Worm (Caenorhabditis elegans) whole organism, L3 larva: ENCODE measurements around the gene F43E2.1.

Experiments used
- ceh-16 ChIP-seq: sonication (generic microtip); optimal IDR thresholded peaks from 2 replicates; lab custom pipeline; 2017; ENCODE audit warnings: missing biosample characterization, missing genetic modification characterization
- elt-3 ChIP-seq, 3 experiments: fragments of 150-350 bp in 1 of 3; sonication (generic microtip) in 2 of 3; optimal IDR thresholded peaks; 2 replicates in 2 of 3; 4 replicates in 1 of 3; lab custom pipeline; 2014 to 2017; ENCODE audit warnings: missing biosample characterization in 3 of 3, missing genetic modification characterization in 3 of 3
- mdl-1 ChIP-seq: fragments of 150-350 bp; optimal IDR thresholded peaks from 2 replicates; lab custom pipeline; 2014; ENCODE audit warnings: missing biosample characterization, missing genetic modification characterization
- nfya-1 ChIP-seq: sonication (generic microtip); optimal IDR thresholded peaks from 2 replicates; lab custom pipeline; 2017; ENCODE audit warnings: missing genetic modification characterization, mild to moderate bottlenecking, missing compliant biosample characterization, antibody characterized with exemption, moderate library complexity; ENCODE audit not compliant: insufficient read depth
- nhr-11 ChIP-seq: fragments of 150-350 bp; optimal IDR thresholded peaks from 2 replicates; lab custom pipeline; 2014; ENCODE audit warnings: missing biosample characterization, missing genetic modification characterization
- nhr-25 ChIP-seq: sonication (generic microtip); optimal IDR thresholded peaks from 2 replicates; lab custom pipeline; 2017; ENCODE audit warnings: missing biosample characterization, missing genetic modification characterization
- nhr-76 ChIP-seq: fragments of 150-350 bp; sonication (generic microtip); optimal IDR thresholded peaks from 5 replicates; lab custom pipeline; 2014; ENCODE audit warnings: missing biosample characterization, missing genetic modification characterization
- nhr-77 ChIP-seq: fragments of 150-350 bp; optimal IDR thresholded peaks from 2 replicates; lab custom pipeline; 2014; ENCODE audit warnings: missing biosample characterization, missing genetic modification characterization
- pha-4 ChIP-seq: fragments of 150-350 bp; optimal IDR thresholded peaks from 2 replicates; lab custom pipeline; 2014; ENCODE audit warnings: missing biosample characterization, missing genetic modification reagents, missing genetic modification characterization

DNA sequence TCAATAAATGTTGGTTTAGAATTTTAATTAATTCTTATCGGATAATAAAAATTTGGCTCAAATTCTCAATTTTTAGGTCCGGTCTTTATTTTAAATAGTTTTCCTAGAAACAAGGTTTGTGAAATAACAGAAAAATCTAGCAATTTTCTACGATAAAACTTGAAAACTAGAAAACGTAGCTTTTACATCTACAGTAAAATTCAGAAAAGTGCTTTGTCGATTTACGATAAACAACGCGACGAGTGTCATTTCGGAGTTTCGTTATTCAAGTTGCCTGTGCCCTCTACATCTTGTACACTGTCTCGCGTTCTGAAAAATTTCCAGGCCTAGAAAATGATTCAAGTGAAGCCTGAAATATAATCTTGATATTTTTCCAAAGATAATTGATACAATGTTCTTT lies 18.3 kb upstream of the F43E2.1 start:
- no peak for TF ChIP-seq nhr-77 (tag; lab: Kevin White, UChicago)
- TF ChIP-seq mdl-1 (tag; lab: Kevin White, UChicago), result no peak
- TF ChIP-seq nhr-25 (tag; lab: Kevin White, UChicago), result no peak
- TF ChIP-seq pha-4, result peak; percentile 48
- peak; percentile 38 for TF ChIP-seq nfya-1 (tag; lab: Kevin White, UChicago)
- TF ChIP-seq elt-3 (tag; optimal IDR thresholded peaks at IDR 0.05; lab: Kevin White, UChicago), result no peak
- no peak for TF ChIP-seq nhr-76
- TF ChIP-seq nhr-11 (tag; lab: Kevin White, UChicago), result no peak
- no peak for TF ChIP-seq ceh-16
